Worm (Caenorhabditis elegans): Measurements from ENCODE around the gene gcy-36.

- TF ChIP-seq fkh-10 (GFP tag; optimal IDR thresholded peaks at IDR 0.05) (no peak), aha-1 (tag) (no peak), mdl-1 (tag; optimal IDR thresholded peaks at IDR 0.05) (no peak), dpl-1 (GFP tag; optimal IDR thresholded peaks at IDR 0.05) (no peak), nhr-41 (GFP tag; IDR thresholded peaks at IDR 0.05) (no peak)
Measured at ce11 chrX:15434922-15435321, 43.9 kb upstream of the gcy-36 start.
